Fruit fly (Drosophila melanogaster): ENCODE results near the gene Septin4.
A peak's percentile ranks its signal among the peaks of the same experiment; 100 is the strongest.

The Septin4 gene

DNA sequence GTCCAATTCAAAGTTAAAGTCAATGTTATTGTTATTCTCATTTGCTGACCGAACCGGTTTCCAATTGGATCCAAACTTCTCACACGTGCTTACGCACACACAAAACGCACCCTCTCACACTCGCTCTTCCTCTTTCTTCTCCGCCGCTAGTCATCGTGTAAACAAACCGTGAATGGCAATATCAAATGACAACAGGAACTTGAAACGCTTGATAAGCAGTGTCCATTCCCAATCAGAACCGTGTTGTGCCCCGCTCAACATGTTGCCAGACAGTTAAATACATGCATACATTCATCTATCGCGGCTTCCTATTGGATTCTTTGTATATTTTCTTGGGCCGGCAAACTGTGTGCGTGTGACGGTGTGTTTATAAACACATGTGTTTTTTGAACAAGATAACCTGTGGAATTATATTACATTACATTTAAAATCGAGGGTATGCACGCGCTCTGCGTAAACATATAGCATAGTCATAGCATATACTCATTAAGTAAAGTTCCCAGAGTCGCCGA lies 39.2 kb downstream of the Septin4 start (continued):
- TF ChIP-seq nerfin-1 (tag; optimal IDR thresholded peaks at IDR 0.05) (peak; percentile 5), CG8388 (GFP tag; optimal IDR thresholded peaks at IDR 0.05) (no peak), CG14710 (tag; optimal IDR thresholded peaks at IDR 0.05) (no peak), chif (GFP tag; optimal IDR thresholded peaks at IDR 0.05) (no peak), bcd (GFP tag; optimal IDR thresholded peaks at IDR 0.05) (no peak), mam (GFP tag; optimal IDR thresholded peaks at IDR 0.05) (no peak), chinmo (GFP tag; IDR thresholded peaks at IDR 0.05; ENCODE audit: partially characterized antibody) (peak; percentile 85; the same call in 2 of the 4 replicates), Sin3A (optimal IDR thresholded peaks at IDR 0.05) (no peak), CG9797 (GFP tag; optimal IDR thresholded peaks at IDR 0.05) (no peak), CG13424 (tag; optimal IDR thresholded peaks at IDR 0.05) (no peak), CG8924 (tag; optimal IDR thresholded peaks at IDR 0.05) (peak; percentile 25), CG17186 (GFP tag; optimal IDR thresholded peaks at IDR 0.05) (no peak), croc (GFP tag; conservative IDR thresholded peaks at IDR 0.05) (no peak), CG3065 (GFP tag; optimal IDR thresholded peaks at IDR 0.05) (no peak), CG4730 (GFP tag; IDR thresholded peaks at IDR 0.05) (no peak), Lim3 (GFP tag; IDR thresholded peaks at IDR 0.05) (no peak), CrebB (tag; optimal IDR thresholded peaks at IDR 0.05) (peak; percentile 49), phol (tag; optimal IDR thresholded peaks at IDR 0.05) (no peak), twi (tag; optimal IDR thresholded peaks at IDR 0.05) (peak; percentile 80), CG12155 (GFP tag; optimal IDR thresholded peaks at IDR 0.05) (no peak), crc (GFP tag; optimal IDR thresholded peaks at IDR 0.05) (no peak), CG43689 (GFP tag; IDR thresholded peaks at IDR 0.05) (no peak), dm (GFP tag; optimal IDR thresholded peaks at IDR 0.05) (peak; percentile 72), fd64A (GFP tag; optimal IDR thresholded peaks at IDR 0.05) (no peak), CG3163 (GFP tag; optimal IDR thresholded peaks at IDR 0.05) (no peak), CG10654 (GFP tag; optimal IDR thresholded peaks at IDR 0.05) (no peak), emc (GFP tag; optimal IDR thresholded peaks at IDR 0.05) (no peak), Tbp (GFP tag; optimal IDR thresholded peaks at IDR 0.05) (no peak), CG4360 (GFP tag; IDR thresholded peaks at IDR 0.05) (no peak), sug (tag; optimal IDR thresholded peaks at IDR 0.05) (peak; percentile 71), CG12769 (tag; optimal IDR thresholded peaks at IDR 0.05) (no peak), gsb-n (tag; optimal IDR thresholded peaks at IDR 0.05) (peak; percentile 35), p53 (GFP tag; optimal IDR thresholded peaks at IDR 0.05) (no peak), kah (GFP tag; optimal IDR thresholded peaks at IDR 0.05) (peak; percentile 63), Dbx (GFP tag; IDR thresholded peaks at IDR 0.05) (no peak), CG11085 (GFP tag; IDR thresholded peaks at IDR 0.05) (no peak), klu (GFP tag; IDR thresholded peaks at IDR 0.05) (no peak), Blimp-1 (GFP tag; optimal IDR thresholded peaks at IDR 0.05) (peak; percentile 11), BtbVII (GFP tag; optimal IDR thresholded peaks at IDR 0.05) (peak; percentile 60), CG10431 (GFP tag; optimal IDR thresholded peaks at IDR 0.05) (no peak), Hr78 (GFP tag; optimal IDR thresholded peaks at IDR 0.05) (no peak), CG12071 (GFP tag; optimal IDR thresholded peaks at IDR 0.05) (peak; percentile 41), Oli (tag; optimal IDR thresholded peaks at IDR 0.05) (no peak), oc (tag; optimal IDR thresholded peaks at IDR 0.05) (peak; percentile 41), Atf6 (GFP tag; IDR thresholded peaks at IDR 0.05) (no peak), C15 (GFP tag; IDR thresholded peaks at IDR 0.05) (no peak), CG7556 (GFP tag; optimal IDR thresholded peaks at IDR 0.05) (no peak), gt (GFP tag; IDR thresholded peaks at IDR 0.05) (no peak), Side (GFP tag; optimal IDR thresholded peaks at IDR 0.05) (no peak), GATAe (GFP tag; conservative IDR thresholded peaks at IDR 0.05) (no peak), CHES-1-like (GFP tag; optimal IDR thresholded peaks at IDR 0.05) (peak; percentile 34)

Measured in whole organism, embryonic.